Fruit fly (Drosophila melanogaster) whole organism, embryonic: ENCODE data around the gene CG1092.

ENCODE experiments used
- B-H1 ChIP-seq: fragments of 200-800 bp; sonication (Bioruptor generic); IDR thresholded peaks from 3 replicates; pipeline ENCODE4 v1.3.6; 2022; ENCODE audit warnings: missing biosample characterization, missing genetic modification characterization
- CG10147 ChIP-seq: fragments of 200-800 bp; sonication (Bioruptor generic); optimal IDR thresholded peaks from 2 replicates; lab custom pipeline; 2019; ENCODE audit warnings: missing biosample characterization, mild to moderate bottlenecking, missing genetic modification characterization, moderate library complexity
- CG10274 ChIP-seq: fragments of 200-800 bp; sonication (Bioruptor generic); optimal IDR thresholded peaks from 3 replicates; lab custom pipeline; 2017; ENCODE audit warnings: missing biosample characterization, mild to moderate bottlenecking, missing genetic modification characterization
- CG10654 ChIP-seq: fragments of 200-800 bp; sonication (Bioruptor generic); optimal IDR thresholded peaks from 2 replicates; lab custom pipeline; 2016; ENCODE audit warnings: missing biosample characterization, missing genetic modification characterization
- CG10959 ChIP-seq: fragments of 200-800 bp; sonication (Bioruptor generic); IDR thresholded peaks from 2 replicates; pipeline ENCODE4 v1.3.6; 2022; ENCODE audit warnings: missing biosample characterization, missing genetic modification characterization
- CG12769 ChIP-seq: fragments of 200-800 bp; sonication (Bioruptor generic); optimal IDR thresholded peaks from 2 replicates; lab custom pipeline; 2019; ENCODE audit warnings: missing biosample characterization, mild to moderate bottlenecking, missing genetic modification characterization, moderate library complexity
- CG1603 ChIP-seq: fragments of 200-800 bp; sonication (Bioruptor generic); optimal IDR thresholded peaks from 2 replicates; lab custom pipeline; 2019; ENCODE audit warnings: missing biosample characterization, mild to moderate bottlenecking, missing genetic modification characterization, moderate library complexity
- CG1647 ChIP-seq: fragments of 200-800 bp; sonication (Bioruptor generic); optimal IDR thresholded peaks from 3 replicates; lab custom pipeline; 2016; ENCODE audit warnings: missing biosample characterization, missing genetic modification characterization
- CG16779 ChIP-seq: fragments of 200-800 bp; sonication (Bioruptor generic); IDR thresholded peaks from 2 replicates; pipeline ENCODE4 v1.3.6; 2022; ENCODE audit warnings: missing biosample characterization, missing genetic modification characterization
- CG16815 ChIP-seq: fragments of 200-800 bp; sonication (Bioruptor generic); optimal IDR thresholded peaks from 3 replicates; lab custom pipeline; 2017; ENCODE audit warnings: missing biosample characterization, mild to moderate bottlenecking, missing genetic modification characterization
- CG3065 ChIP-seq: fragments of 200-800 bp; sonication (Bioruptor generic); optimal IDR thresholded peaks from 2 replicates; lab custom pipeline; 2016; ENCODE audit warnings: missing biosample characterization, missing genetic modification characterization
- CG3407 ChIP-seq: fragments of 200-800 bp; sonication (Bioruptor generic); optimal IDR thresholded peaks from 2 replicates; lab custom pipeline; 2018; ENCODE audit warnings: missing biosample characterization, mild to moderate bottlenecking, missing genetic modification characterization
- CG34224 ChIP-seq: fragments of 200-800 bp; sonication (Bioruptor generic); IDR thresholded peaks from 3 replicates; pipeline ENCODE4 v1.3.6; 2022; ENCODE audit warnings: missing biosample characterization, missing genetic modification characterization; ENCODE audit not compliant: partially characterized antibody
- CG34376 ChIP-seq: fragments of 200-800 bp; sonication (Bioruptor generic); optimal IDR thresholded peaks from 2 replicates; lab custom pipeline; 2018; ENCODE audit warnings: missing biosample characterization, mild to moderate bottlenecking, missing genetic modification characterization
- CG43689 ChIP-seq: fragments of 200-800 bp; sonication (Bioruptor generic); IDR thresholded peaks from 2 replicates; pipeline ENCODE4 v1.3.6; 2022; ENCODE audit warnings: missing biosample characterization, missing genetic modification characterization
- CG4424 ChIP-seq: fragments of 200-800 bp; sonication (Bioruptor generic); optimal IDR thresholded peaks from 3 replicates; lab custom pipeline; 2016; ENCODE audit warnings: missing biosample characterization, missing genetic modification characterization
- CG7372 ChIP-seq: fragments of 200-800 bp; sonication (Bioruptor generic); IDR thresholded peaks from 2 replicates; pipeline ENCODE4 v1.3.6; 2022; ENCODE audit warnings: missing biosample characterization, missing genetic modification characterization
- CG8290 ChIP-seq, 3 experiments: fragments of 200-800 bp; sonication (Bioruptor generic); optimal IDR thresholded peaks; 2 replicates each; lab custom pipeline; 2016 to 2019; ENCODE audit warnings: missing biosample characterization in 3 of 3, missing genetic modification characterization in 3 of 3, mild to moderate bottlenecking in 2 of 3, moderate library complexity in 1 of 3
- D19B ChIP-seq: fragments of 200-800 bp; sonication (Bioruptor generic); optimal IDR thresholded peaks from 2 replicates; lab custom pipeline; 2017; ENCODE audit warnings: missing biosample characterization, mild to moderate bottlenecking, missing genetic modification characterization
- HLHmδ ChIP-seq: fragments of 200-800 bp; sonication (Bioruptor generic); optimal IDR thresholded peaks from 2 replicates; lab custom pipeline; 2018; ENCODE audit warnings: missing biosample characterization, mild to moderate bottlenecking, missing genetic modification characterization, moderate library complexity
- Mad ChIP-seq: fragments of 200-800 bp; sonication (Bioruptor generic); optimal IDR thresholded peaks from 2 replicates; lab custom pipeline; 2016; ENCODE audit warnings: missing biosample characterization, missing genetic modification characterization
- Neu2 ChIP-seq: fragments of 200-800 bp; sonication (Bioruptor generic); optimal IDR thresholded peaks from 3 replicates; lab custom pipeline; 2016; ENCODE audit warnings: missing biosample characterization, missing genetic modification characterization, borderline replicate concordance
- Oli ChIP-seq: fragments of 200-800 bp; sonication (Bioruptor generic); optimal IDR thresholded peaks from 2 replicates; lab custom pipeline; 2018; ENCODE audit warnings: missing biosample characterization, mild to moderate bottlenecking, missing genetic modification characterization, moderate library complexity
- Sox102F ChIP-seq: fragments of 200-800 bp; sonication (Bioruptor generic); optimal IDR thresholded peaks from 2 replicates; lab custom pipeline; 2018; ENCODE audit warnings: missing biosample characterization, mild to moderate bottlenecking, missing genetic modification characterization, moderate library complexity
- Trl ChIP-seq, 3 experiments: fragments of >200 bp in 2 of 3; fragments of 200-800 bp in 1 of 3; sonication (Bioruptor generic) in 1 of 3; optimal IDR thresholded peaks; 2 replicates in 1 of 3; 3 replicates in 2 of 3; lab custom pipeline; 2016 to 2017; ENCODE audit warnings: missing biosample characterization in 1 of 3, missing genetic modification characterization in 1 of 3
- Vsx1 ChIP-seq: fragments of 200-800 bp; sonication (Bioruptor generic); optimal IDR thresholded peaks from 2 replicates; lab custom pipeline; 2017; ENCODE audit warnings: missing biosample characterization, mild to moderate bottlenecking, missing genetic modification characterization, missing genetic modification reagents
- amos ChIP-seq: fragments of 200-800 bp; sonication (Bioruptor generic); IDR thresholded peaks from 2 replicates; pipeline ENCODE4 v1.3.6; 2022; ENCODE audit warnings: missing biosample characterization, missing genetic modification characterization; ENCODE audit not compliant: partially characterized antibody
- corto ChIP-seq: fragments of 200-800 bp; sonication (Bioruptor generic); optimal IDR thresholded peaks from 2 replicates; lab custom pipeline; 2016; ENCODE audit warnings: missing biosample characterization, mild to moderate bottlenecking, missing genetic modification characterization, moderate library complexity
- ftz-f1 ChIP-seq: fragments of 200-800 bp; sonication (Bioruptor generic); optimal IDR thresholded peaks from 2 replicates; lab custom pipeline; 2016; ENCODE audit warnings: missing biosample characterization, missing genetic modification characterization
- gce ChIP-seq: fragments of 200-800 bp; sonication (Bioruptor generic); IDR thresholded peaks from 3 replicates; pipeline ENCODE4 v1.3.6; 2022; ENCODE audit warnings: missing biosample characterization, missing genetic modification characterization
- grau ChIP-seq: fragments of 200-800 bp; optimal IDR thresholded peaks from 3 replicates; lab custom pipeline; 2019; ENCODE audit warnings: missing biosample characterization, mild to moderate bottlenecking, missing genetic modification characterization, moderate library complexity
- inv ChIP-seq: fragments of 200-800 bp; sonication (Bioruptor generic); IDR thresholded peaks from 2 replicates; pipeline ENCODE4 v1.3.6; 2022; ENCODE audit warnings: missing biosample characterization, missing genetic modification characterization; ENCODE audit not compliant: partially characterized antibody
- klu ChIP-seq: fragments of 200-800 bp; sonication (Bioruptor generic); IDR thresholded peaks from 2 replicates; pipeline ENCODE4 v1.3.6; 2022; ENCODE audit warnings: missing biosample characterization, missing genetic modification characterization
- kni ChIP-seq: fragments of 200-800 bp; sonication (Bioruptor generic); optimal IDR thresholded peaks from 3 replicates; lab custom pipeline; 2017; ENCODE audit warnings: mild to moderate bottlenecking, missing biosample characterization, missing genetic modification reagents, missing genetic modification characterization
- lola ChIP-seq, 3 experiments: fragments of >200 bp in 2 of 3; fragments of 200-800 bp in 1 of 3; sonication (Bioruptor generic) in 1 of 3; optimal IDR thresholded peaks; 2 replicates each; lab custom pipeline; 2017 to 2019; ENCODE audit warnings: missing biosample characterization in 3 of 3, missing genetic modification characterization in 3 of 3, mild to moderate bottlenecking in 1 of 3, moderate library complexity in 1 of 3
- nerfin-2 ChIP-seq: fragments of 200-800 bp; sonication (Bioruptor generic); IDR thresholded peaks from 2 replicates; pipeline ENCODE4 v1.3.6; 2022; ENCODE audit warnings: missing biosample characterization, missing genetic modification characterization; ENCODE audit not compliant: partially characterized antibody
- onecut ChIP-seq: fragments of 200-800 bp; sonication (Bioruptor generic); IDR thresholded peaks from 2 replicates; pipeline ENCODE4 v1.3.6; 2022; ENCODE audit warnings: missing biosample characterization, missing genetic modification characterization
- pb ChIP-seq: fragments of 200-800 bp; sonication (Bioruptor generic); optimal IDR thresholded peaks from 3 replicates; lab custom pipeline; 2016; ENCODE audit warnings: missing biosample characterization, missing genetic modification characterization
- pfk ChIP-seq: fragments of 200-800 bp; sonication (Bioruptor generic); optimal IDR thresholded peaks from 2 replicates; lab custom pipeline; 2018; ENCODE audit warnings: missing biosample characterization, mild to moderate bottlenecking, missing genetic modification characterization, moderate library complexity
- pnt ChIP-seq: fragments of 200-800 bp; sonication (Bioruptor generic); optimal IDR thresholded peaks from 3 replicates; lab custom pipeline; 2016; ENCODE audit warnings: missing biosample characterization, missing genetic modification characterization
- rib ChIP-seq: fragments of 200-800 bp; sonication (Bioruptor generic); IDR thresholded peaks from 2 replicates; pipeline ENCODE4 v1.3.6; 2022; ENCODE audit warnings: missing biosample characterization, missing genetic modification characterization
- sens ChIP-seq: fragments of 200-800 bp; sonication (Bioruptor generic); peaks from one replicate; lab custom pipeline; 2016; ENCODE audit warnings: missing biosample characterization, missing genetic modification characterization
- sisA ChIP-seq: fragments of 200-800 bp; sonication (Bioruptor generic); IDR thresholded peaks from 2 replicates; pipeline ENCODE4 v1.3.6; 2022; ENCODE audit warnings: missing biosample characterization, missing genetic modification characterization
- sqz ChIP-seq: fragments of 200-800 bp; sonication (Bioruptor generic); optimal IDR thresholded peaks from 3 replicates; lab custom pipeline; 2018; ENCODE audit warnings: missing biosample characterization, mild to moderate bottlenecking, missing genetic modification characterization
- sug ChIP-seq: fragments of 200-800 bp; optimal IDR thresholded peaks from 2 replicates; lab custom pipeline; 2019; ENCODE audit warnings: missing biosample characterization, mild to moderate bottlenecking, missing genetic modification characterization, moderate library complexity
- wor ChIP-seq: fragments of 200-800 bp; sonication (Bioruptor generic); IDR thresholded peaks from 2 replicates; pipeline ENCODE4 v1.3.6; 2022; ENCODE audit warnings: missing biosample characterization, missing genetic modification characterization
- zfh1 ChIP-seq: fragments of 200-800 bp; sonication (Bioruptor generic); IDR thresholded peaks from 3 replicates; pipeline ENCODE4 v1.3.6; 2022; ENCODE audit warnings: missing biosample characterization, missing genetic modification characterization

CG1092 gene

dm6 chr3R:4228426-4228825 lies 38.1 kb upstream of the CG1092 start:
- TF ChIP-seq lola (GFP tag; optimal IDR thresholded peaks at IDR 0.05; lab: Kevin White, UChicago) (no peak), sug (tag; lab: Kevin White, UChicago) (peak; percentile 78), pfk (no peak), CG4424 (GFP tag; lab: Kevin White, UChicago) (no peak), Vsx1 (GFP tag; lab: Kevin White, UChicago) (no peak), CG12769 (tag; lab: Kevin White, UChicago) (peak; percentile 0), CG10959 (GFP tag; lab: Robert Waterston, UW) (no peak), CG43689 (GFP tag; lab: Robert Waterston, UW) (no peak), corto (no peak), sqz (GFP tag; lab: Kevin White, UChicago) (no peak), wor (GFP tag; lab: Robert Waterston, UW) (no peak), sens (peak; percentile 70), ftz-f1 (GFP tag; lab: Kevin White, UChicago) (peak; percentile 72), onecut (no peak), rib (GFP tag; lab: Robert Waterston, UW) (no peak)

dm6 chr3R:4229137-4229764 lies 37.3 kb upstream of the CG1092 start, which contains the start of gene DhpD:
Gene DhpD (minus strand): TSS chr3R:4229238.
- TF ChIP-seq CG3407, result peak; percentile 42
- no peak for TF ChIP-seq CG10274 (GFP tag; lab: Kevin White, UChicago)
- TF ChIP-seq inv (GFP tag; lab: Robert Waterston, UW), result peak; percentile 91
- peak; percentile 45 for TF ChIP-seq klu
- peak; percentile 41 for TF ChIP-seq CG16815 (GFP tag; lab: Kevin White, UChicago)
- no peak for TF ChIP-seq HLHmδ
- peak; percentile 75 for TF ChIP-seq grau
- no peak for TF ChIP-seq Mad (GFP tag; lab: Kevin White, UChicago)
- TF ChIP-seq CG8290 (GFP tag; optimal IDR thresholded peaks at IDR 0.05; lab: Kevin White, UChicago), result no peak
- peak in 1 of 2 experiments; percentile 83 for TF ChIP-seq CG8290 (tag; optimal IDR thresholded peaks at IDR 0.05; lab: Kevin White, UChicago)
- TF ChIP-seq CG7372, result peak; percentile 48; the same call in 1 of the 2 replicates
- TF ChIP-seq Trl (optimal IDR thresholded peaks at IDR 0.05; lab: Kevin White, UChicago), result no peak
- peak; percentile 13 for TF ChIP-seq Trl (GFP tag; optimal IDR thresholded peaks at IDR 0.05; lab: Kevin White, UChicago)
- peak; percentile 99 for TF ChIP-seq CG10147
- peak; percentile 90; the same call in 1 of the 2 replicates for TF ChIP-seq amos (GFP tag; lab: Robert Waterston, UW)
- no peak for TF ChIP-seq Sox102F
- peak; percentile 84; the same call in 2 of the 3 replicates for TF ChIP-seq zfh1 (GFP tag; lab: Robert Waterston, UW)
- TF ChIP-seq gce (GFP tag; lab: Robert Waterston, UW), result no peak
- no peak for TF ChIP-seq CG3065
- TF ChIP-seq Neu2 (GFP tag; lab: Kevin White, UChicago), result no peak
- TF ChIP-seq CG1603 (tag; lab: Kevin White, UChicago), result peak; percentile 66
- peak; percentile 46 for TF ChIP-seq B-H1 (GFP tag; lab: Robert Waterston, UW)
- TF ChIP-seq CG10654 (GFP tag; lab: Kevin White, UChicago), result peak; percentile 45
- TF ChIP-seq kni (GFP tag; lab: Kevin White, UChicago), result no peak
- peak; percentile 58 for TF ChIP-seq CG16779 (GFP tag; lab: Robert Waterston, UW)
- TF ChIP-seq pfk, result peak; percentile 42
- TF ChIP-seq CG34376 (GFP tag; lab: Kevin White, UChicago), result peak; percentile 56
- peak; percentile 69 for TF ChIP-seq sisA (GFP tag; lab: Robert Waterston, UW)
- TF ChIP-seq pb, result no peak
- TF ChIP-seq pnt (GFP tag; lab: Kevin White, UChicago), result peak; percentile 14
- peak; percentile 48 for TF ChIP-seq Oli (tag; lab: Kevin White, UChicago)
- TF ChIP-seq CG34224 (GFP tag; lab: Robert Waterston, UW), result peak; percentile 36; the same call in 2 of the 3 replicates
- TF ChIP-seq CG1647 (GFP tag; lab: Kevin White, UChicago), result peak; percentile 49
- TF ChIP-seq nerfin-2 (GFP tag; lab: Robert Waterston, UW), result peak; percentile 88
- TF ChIP-seq D19B, result peak; percentile 63
